Fruit fly (Drosophila melanogaster) whole organism: ENCODE results near the gene Syx5.

Experiments used
- CG8478 ChIP-seq: fragments of >200 bp; optimal IDR thresholded peaks from 2 replicates; lab custom pipeline; 2018; ENCODE audit warnings: inconsistent platforms
- Dll ChIP-seq: fragments of >200 bp; optimal IDR thresholded peaks from 2 replicates; lab custom pipeline; 2017
- EcR ChIP-seq, 2 experiments: fragments of >200 bp; optimal IDR thresholded peaks; 2 replicates each; lab custom pipeline; 2017; ENCODE audit warnings: missing biosample characterization in 2 of 2, missing genetic modification characterization in 2 of 2, missing genetic modification reagents in 2 of 2
- psq ChIP-seq: fragments of >200 bp; optimal IDR thresholded peaks from 2 replicates; lab custom pipeline; 2017

- TF ChIP-seq psq (lab: Kevin White, UChicago), result no peak
- TF ChIP-seq EcR (GFP tag; optimal IDR thresholded peaks at IDR 0.05; lab: Kevin White, UChicago), result no peak
- no peak for TF ChIP-seq CG8478 (lab: Kevin White, UChicago)
- no peak for TF ChIP-seq Dll
Measured at dm6 chr2L:16319743-16320142, 12.6 kb downstream of the Syx5 start.
